Worm (Caenorhabditis elegans): ENCODE data around the gene K08E5.1.

ce11 chrIII:10149910-10150309 is 3.3 kb upstream of the K08E5.1 start:
- TF ChIP-seq madf-2 (tag; optimal IDR thresholded peaks at IDR 0.05) (no peak), hlh-15 (tag; optimal IDR thresholded peaks at IDR 0.05) (no peak), elt-2 (tag; optimal IDR thresholded peaks at IDR 0.05) (no peak), fkh-10 (GFP tag; optimal IDR thresholded peaks at IDR 0.05) (no peak), tbx-2 (tag; optimal IDR thresholded peaks at IDR 0.05) (no peak), pha-4 (tag; optimal IDR thresholded peaks at IDR 0.05) (no peak), ceh-2 (tag; optimal IDR thresholded peaks at IDR 0.05) (no peak), hlh-8 (tag; optimal IDR thresholded peaks at IDR 0.05) (no peak), pat-9 (tag; optimal IDR thresholded peaks at IDR 0.05) (no peak), pros-1 (tag; optimal IDR thresholded peaks at IDR 0.05) (no peak)
